Worm (Caenorhabditis elegans): Measurements from ENCODE around the gene C49F5.3.

Gene C49F5.3

ce11 chrX:11937343-11937935 is 46.0 kb downstream of the C49F5.3 start:
- TF ChIP-seq W03F9.2 (tag; optimal IDR thresholded peaks at IDR 0.05) = peak; percentile 97
- peak; percentile 99 for TF ChIP-seq him-1 (tag; optimal IDR thresholded peaks at IDR 0.05)
- peak; percentile 93 for TF ChIP-seq dao-5 (tag; optimal IDR thresholded peaks at IDR 0.05)

ce11 chrX:11934933-11935332 is 48.5 kb downstream of the C49F5.3 start:
- TF ChIP-seq W03F9.2 (tag; optimal IDR thresholded peaks at IDR 0.05) (peak; percentile 9), dao-5 (tag; optimal IDR thresholded peaks at IDR 0.05) (no peak), him-1 (tag; optimal IDR thresholded peaks at IDR 0.05) (peak; percentile 37)

- TF ChIP-seq W03F9.2 (tag; optimal IDR thresholded peaks at IDR 0.05) (no peak), him-1 (tag; optimal IDR thresholded peaks at IDR 0.05) (no peak), dao-5 (tag; optimal IDR thresholded peaks at IDR 0.05) (no peak)
These were observed 49.9 kb downstream of the C49F5.3 start for ce11 chrX:11933547-11933946.

Data from whole organism, L4/young adult.